Worm (Caenorhabditis elegans) whole organism, late embryonic: Measurements from ENCODE around the gene wht-5.

Experiments used
- C08G9.2 ChIP-seq: sonication (generic microtip); optimal IDR thresholded peaks from 2 replicates; lab custom pipeline; 2016; ENCODE audit warnings: mild to moderate bottlenecking, missing genetic modification characterization, moderate library complexity, missing compliant biosample characterization
- F13H6.1 ChIP-seq: sonication (generic microtip); optimal IDR thresholded peaks from 2 replicates; lab custom pipeline; 2016; ENCODE audit warnings: missing genetic modification characterization, missing compliant biosample characterization
- T23F11.4 ChIP-seq: fragments of 200-800 bp; sonication (Bioruptor generic); optimal IDR thresholded peaks from 2 replicates; lab custom pipeline; 2018; ENCODE audit warnings: mild to moderate bottlenecking, missing genetic modification characterization, missing compliant biosample characterization
- Y22D7AL.16 ChIP-seq: sonication (generic microtip); optimal IDR thresholded peaks from 2 replicates; lab custom pipeline; 2016; ENCODE audit warnings: missing genetic modification characterization, missing compliant biosample characterization
- ahr-1 ChIP-seq: sonication (generic microtip); optimal IDR thresholded peaks from 2 replicates; lab custom pipeline; 2016; ENCODE audit warnings: missing genetic modification characterization, missing compliant biosample characterization
- ama-1 ChIP-seq: fragments of 150-350 bp; optimal IDR thresholded peaks from 2 replicates; lab custom pipeline; 2014
- ceh-14 ChIP-seq: sonication (generic microtip); optimal IDR thresholded peaks from 2 replicates; lab custom pipeline; 2016; ENCODE audit warnings: missing genotype, missing genetic modification characterization, missing compliant biosample characterization
- ceh-18 ChIP-seq: sonication (generic microtip); optimal IDR thresholded peaks from 2 replicates; lab custom pipeline; 2016; ENCODE audit warnings: missing genetic modification characterization, missing compliant biosample characterization
- ceh-19 ChIP-seq: fragments of 200-800 bp; sonication (Bioruptor generic); optimal IDR thresholded peaks from 2 replicates; lab custom pipeline; 2018; ENCODE audit warnings: mild to moderate bottlenecking, missing genetic modification characterization, missing compliant biosample characterization
- ceh-22 ChIP-seq: sonication (generic microtip); optimal IDR thresholded peaks from 2 replicates; lab custom pipeline; 2017; ENCODE audit warnings: missing biosample characterization, missing genetic modification characterization
- ceh-30 ChIP-seq: fragments of 150-350 bp; optimal IDR thresholded peaks from 2 replicates; lab custom pipeline; 2014; ENCODE audit warnings: missing biosample characterization, missing genetic modification characterization
- ceh-31 ChIP-seq: sonication (generic microtip); optimal IDR thresholded peaks from 2 replicates; lab custom pipeline; 2016; ENCODE audit warnings: missing genetic modification characterization, missing compliant biosample characterization
- ceh-34 ChIP-seq: sonication (generic microtip); optimal IDR thresholded peaks from 2 replicates; lab custom pipeline; 2016; ENCODE audit warnings: mild to moderate bottlenecking, missing genetic modification characterization, missing compliant biosample characterization
- ceh-45 ChIP-seq: fragments of 200-800 bp; sonication (Bioruptor generic); IDR thresholded peaks from 2 replicates; pipeline ENCODE4 v1.3.6; 2022; ENCODE audit warnings: missing genetic modification reagents, missing genetic modification characterization, missing compliant biosample characterization
- ceh-6 ChIP-seq: fragments of 200-800 bp; sonication (Bioruptor generic); optimal IDR thresholded peaks from 2 replicates; lab custom pipeline; 2018; ENCODE audit warnings: mild to moderate bottlenecking, missing genetic modification characterization, missing compliant biosample characterization
- ceh-9 ChIP-seq: sonication (generic microtip); optimal IDR thresholded peaks from 2 replicates; lab custom pipeline; 2016; ENCODE audit warnings: mild to moderate bottlenecking, missing genetic modification characterization, inconsistent platforms, missing compliant biosample characterization
- dve-1 ChIP-seq: sonication (generic microtip); optimal IDR thresholded peaks from 2 replicates; lab custom pipeline; 2017; ENCODE audit warnings: antibody characterized with exemption, mild to moderate bottlenecking, missing genetic modification characterization, missing compliant biosample characterization
- fkh-10 ChIP-seq: fragments of 150-350 bp; optimal IDR thresholded peaks from 2 replicates; lab custom pipeline; 2014; ENCODE audit warnings: missing biosample characterization, missing genetic modification reagents, missing genetic modification characterization
- hlh-15 ChIP-seq: sonication (generic microtip); optimal IDR thresholded peaks from 2 replicates; lab custom pipeline; 2016; ENCODE audit warnings: missing genetic modification characterization, missing compliant biosample characterization
- hlh-30 ChIP-seq: sonication (generic microtip); optimal IDR thresholded peaks from 2 replicates; lab custom pipeline; 2017; ENCODE audit warnings: antibody characterized with exemption, missing genetic modification characterization, missing compliant biosample characterization; ENCODE audit not compliant: insufficient read depth
- hlh-8 ChIP-seq: sonication (generic microtip); optimal IDR thresholded peaks from 2 replicates; lab custom pipeline; 2016; ENCODE audit warnings: missing genotype, missing genetic modification characterization, missing compliant biosample characterization
- lim-6 ChIP-seq: sonication (generic microtip); optimal IDR thresholded peaks from 2 replicates; lab custom pipeline; 2016; ENCODE audit warnings: missing genetic modification characterization, missing compliant biosample characterization
- lin-11 ChIP-seq: fragments of 200-800 bp; sonication (Bioruptor generic); optimal IDR thresholded peaks from 2 replicates; lab custom pipeline; 2018; ENCODE audit warnings: mild to moderate bottlenecking, missing genetic modification characterization, missing compliant biosample characterization
- madf-2 ChIP-seq: sonication (generic microtip); optimal IDR thresholded peaks from 2 replicates; lab custom pipeline; 2017; ENCODE audit warnings: missing genetic modification characterization, missing compliant biosample characterization
- nfya-1 ChIP-seq: sonication (generic microtip); optimal IDR thresholded peaks from 2 replicates; lab custom pipeline; 2017; ENCODE audit warnings: missing genetic modification characterization, mild to moderate bottlenecking, missing compliant biosample characterization, antibody characterized with exemption, moderate library complexity
- nhr-232 ChIP-seq: sonication (generic microtip); optimal IDR thresholded peaks from 2 replicates; lab custom pipeline; 2016; ENCODE audit warnings: missing genetic modification characterization, missing compliant biosample characterization
- npax-4 ChIP-seq: sonication (generic microtip); optimal IDR thresholded peaks from 2 replicates; lab custom pipeline; 2016; ENCODE audit warnings: missing genetic modification characterization, missing compliant biosample characterization
- pqm-1 ChIP-seq: sonication (generic microtip); optimal IDR thresholded peaks from 2 replicates; lab custom pipeline; 2016; ENCODE audit warnings: missing genetic modification characterization, missing compliant biosample characterization
- pros-1 ChIP-seq: fragments of 150-350 bp; optimal IDR thresholded peaks from 2 replicates; lab custom pipeline; 2014; ENCODE audit warnings: missing biosample characterization, missing genetic modification reagents, missing genetic modification characterization
- rnt-1 ChIP-seq: sonication (generic microtip); optimal IDR thresholded peaks from 2 replicates; lab custom pipeline; 2016; ENCODE audit warnings: missing genetic modification characterization, missing compliant biosample characterization
- syd-9 ChIP-seq: sonication (generic microtip); optimal IDR thresholded peaks from 2 replicates; lab custom pipeline; 2016; ENCODE audit warnings: mild to moderate bottlenecking, missing genetic modification characterization, moderate library complexity, missing compliant biosample characterization
- tbx-2 ChIP-seq: sonication (generic microtip); optimal IDR thresholded peaks from 2 replicates; lab custom pipeline; 2016; ENCODE audit warnings: missing genetic modification characterization, missing compliant biosample characterization
- unc-42 ChIP-seq: sonication (generic microtip); optimal IDR thresholded peaks from 2 replicates; lab custom pipeline; 2016; ENCODE audit warnings: missing genotype, missing genetic modification characterization, missing compliant biosample characterization
- unc-55 ChIP-seq: sonication (generic microtip); optimal IDR thresholded peaks from 2 replicates; lab custom pipeline; 2017; ENCODE audit warnings: missing biosample characterization, missing genetic modification reagents, missing genetic modification characterization
- unc-86 ChIP-seq: sonication (generic microtip); optimal IDR thresholded peaks from 2 replicates; lab custom pipeline; 2016; ENCODE audit warnings: missing genetic modification characterization, missing compliant biosample characterization

wht-5 gene

ce11 chrIV:12336893-12337627, at the start of gene wht-5, which contains the start of gene F19B6.10:
Gene wht-5 (plus strand): TSS chrIV:12337577.
Gene F19B6.10 (plus strand): TSS chrIV:12337193.
- TF ChIP-seq C08G9.2 (tag; lab: Kevin White, UChicago) = no peak
- no peak for TF ChIP-seq ama-1 (lab: Kevin White, UChicago)
- no peak for TF ChIP-seq ceh-30 (tag; lab: Kevin White, UChicago)
- no peak for TF ChIP-seq tbx-2
- no peak for TF ChIP-seq ceh-14
- no peak for TF ChIP-seq pros-1 (tag; lab: Kevin White, UChicago)
- no peak for TF ChIP-seq ceh-19 (GFP tag; lab: Kevin White, UChicago)
- TF ChIP-seq ceh-31 (tag; lab: Kevin White, UChicago) = no peak

- TF ChIP-seq dve-1 (no peak), nfya-1 (tag; lab: Kevin White, UChicago) (no peak), pros-1 (tag; lab: Kevin White, UChicago) (no peak), ceh-22 (no peak), unc-42 (tag; lab: Kevin White, UChicago) (no peak), fkh-10 (GFP tag; lab: Kevin White, UChicago) (no peak)
Observed at ce11 chrIV:12287628-12288027, 49.7 kb upstream of the wht-5 start, which contains the start of gene erl-1. Gene erl-1 (plus strand): TSS chrIV:12287928.

ce11 chrIV:12289149-12289548, 48.2 kb upstream of the wht-5 start, which contains the start of gene C42C1.9:
Gene C42C1.9 (plus strand): TSS chrIV:12289449.
- TF ChIP-seq tbx-2 = no peak
- TF ChIP-seq ceh-18 = no peak
- no peak for TF ChIP-seq fkh-10 (GFP tag; lab: Kevin White, UChicago)
- TF ChIP-seq hlh-30 (tag; lab: Kevin White, UChicago) = no peak
- no peak for TF ChIP-seq unc-55 (GFP tag; lab: Kevin White, UChicago)
- no peak for TF ChIP-seq Y22D7AL.16
- no peak for TF ChIP-seq madf-2 (tag; lab: Kevin White, UChicago)
- TF ChIP-seq ahr-1 (tag; lab: Kevin White, UChicago) = no peak
- TF ChIP-seq npax-4 (tag; lab: Kevin White, UChicago) = no peak
- no peak for TF ChIP-seq nhr-232 (tag; lab: Kevin White, UChicago)
- no peak for TF ChIP-seq ceh-6
- no peak for TF ChIP-seq C08G9.2 (tag; lab: Kevin White, UChicago)
- TF ChIP-seq nfya-1 (tag; lab: Kevin White, UChicago) = no peak
- TF ChIP-seq hlh-8 = no peak
- TF ChIP-seq unc-86 (tag; lab: Kevin White, UChicago) = no peak
- no peak for TF ChIP-seq F13H6.1 (tag; lab: Kevin White, UChicago)
- TF ChIP-seq ceh-34 (tag; lab: Kevin White, UChicago) = no peak
- TF ChIP-seq ceh-45 = no peak
- no peak for TF ChIP-seq syd-9 (tag; lab: Kevin White, UChicago)
- TF ChIP-seq, all 69 proteins: peak for 0

ce11 chrIV:12290744-12291143, 46.6 kb upstream of the wht-5 start, which contains the start of gene C42C1.8:
Gene C42C1.8 (plus strand): TSS chrIV:12291044.
- TF ChIP-seq fkh-10 (GFP tag; lab: Kevin White, UChicago) = no peak
- no peak for TF ChIP-seq rnt-1
- no peak for TF ChIP-seq pqm-1 (tag; lab: Kevin White, UChicago)
- TF ChIP-seq lim-6 = no peak
- TF ChIP-seq unc-86 (tag; lab: Kevin White, UChicago) = no peak
- TF ChIP-seq ceh-9 (tag; lab: Kevin White, UChicago) = no peak
- no peak for TF ChIP-seq ceh-6
- no peak for TF ChIP-seq lin-11
- no peak for TF ChIP-seq unc-55 (GFP tag; lab: Kevin White, UChicago)
- no peak for TF ChIP-seq ama-1 (lab: Kevin White, UChicago)
- no peak for TF ChIP-seq T23F11.4 (GFP tag; lab: Kevin White, UChicago)
- TF ChIP-seq ahr-1 (tag; lab: Kevin White, UChicago) = no peak
- TF ChIP-seq hlh-15 (tag; lab: Kevin White, UChicago) = no peak
- no peak for TF ChIP-seq F13H6.1 (tag; lab: Kevin White, UChicago)
